Fruit fly (Drosophila melanogaster) whole organism, embryonic: ENCODE results near the gene pix.

Experiments
- Adf1 ChIP-seq: fragments of 200-800 bp; sonication (Bioruptor generic); IDR thresholded peaks from 2 replicates; pipeline ENCODE4 v1.3.6; 2022; ENCODE audit warnings: missing biosample characterization, missing genetic modification characterization
- Atf6 ChIP-seq: fragments of 200-800 bp; sonication (Bioruptor generic); IDR thresholded peaks from 2 replicates; pipeline ENCODE4 v1.3.6; 2022; ENCODE audit warnings: missing biosample characterization, missing genetic modification characterization
- Blimp-1 ChIP-seq: fragments of 200-800 bp; sonication (Bioruptor generic); optimal IDR thresholded peaks from 3 replicates; lab custom pipeline; 2018; ENCODE audit warnings: missing biosample characterization, missing genetic modification characterization, mild to moderate bottlenecking, moderate library complexity, missing genetic modification reagents
- CG10267 ChIP-seq: fragments of 200-800 bp; sonication (Bioruptor generic); optimal IDR thresholded peaks from 2 replicates; lab custom pipeline; 2018; ENCODE audit warnings: missing biosample characterization, mild to moderate bottlenecking, missing genetic modification characterization, moderate library complexity
- CG10543 ChIP-seq: fragments of 200-800 bp; sonication (Bioruptor generic); optimal IDR thresholded peaks from 3 replicates; lab custom pipeline; 2017; ENCODE audit warnings: missing biosample characterization, mild to moderate bottlenecking, missing genetic modification characterization, moderate library complexity
- CG11093 ChIP-seq: fragments of 200-800 bp; sonication (Bioruptor generic); IDR thresholded peaks from 3 replicates; pipeline ENCODE4 v1.3.6; 2022; ENCODE audit warnings: missing biosample characterization, missing genetic modification characterization
- CG14860 ChIP-seq: fragments of 200-800 bp; sonication (Bioruptor generic); IDR thresholded peaks from 3 replicates; pipeline ENCODE4 v1.3.6; 2022; ENCODE audit warnings: missing biosample characterization, missing genetic modification characterization; ENCODE audit not compliant: partially characterized antibody
- CG15479 ChIP-seq: fragments of 200-800 bp; sonication (Bioruptor generic); optimal IDR thresholded peaks from 3 replicates; lab custom pipeline; 2019; ENCODE audit warnings: missing biosample characterization, mild to moderate bottlenecking, missing genetic modification characterization, moderate library complexity
- CG17385 ChIP-seq: fragments of 200-800 bp; sonication (Bioruptor generic); optimal IDR thresholded peaks from 3 replicates; lab custom pipeline; 2018; ENCODE audit warnings: missing biosample characterization, mild to moderate bottlenecking, missing genetic modification characterization
- CG18262 ChIP-seq: fragments of 200-800 bp; optimal IDR thresholded peaks from 3 replicates; lab custom pipeline; 2019; ENCODE audit warnings: missing biosample characterization, mild to moderate bottlenecking, missing genetic modification characterization, moderate library complexity
- CG31365 ChIP-seq: fragments of 200-800 bp; sonication (Bioruptor generic); optimal IDR thresholded peaks from 2 replicates; lab custom pipeline; 2018; ENCODE audit warnings: missing biosample characterization, mild to moderate bottlenecking, missing genetic modification characterization
- CG34422 ChIP-seq: fragments of 200-800 bp; sonication (Bioruptor generic); IDR thresholded peaks from 3 replicates; pipeline ENCODE4 v1.3.6; 2022; ENCODE audit warnings: missing biosample characterization, missing genetic modification characterization
- CG4404 ChIP-seq: fragments of 200-800 bp; sonication (Bioruptor generic); IDR thresholded peaks from 2 replicates; pipeline ENCODE4 v1.3.6; 2022; ENCODE audit warnings: missing biosample characterization, missing genetic modification characterization
- CG6689 ChIP-seq: fragments of 200-800 bp; sonication (Bioruptor generic); IDR thresholded peaks from 2 replicates; pipeline ENCODE4 v1.3.6; 2022; ENCODE audit warnings: missing biosample characterization, missing genetic modification characterization
- CG7839 ChIP-seq: fragments of 200-800 bp; sonication (Bioruptor generic); optimal IDR thresholded peaks from 3 replicates; lab custom pipeline; 2018; ENCODE audit warnings: missing biosample characterization, mild to moderate bottlenecking, missing genetic modification characterization, moderate library complexity
- CkIIα-i1 ChIP-seq: fragments of 200-800 bp; sonication (Bioruptor generic); IDR thresholded peaks from 2 replicates; pipeline ENCODE4 v1.3.6; 2022; ENCODE audit warnings: missing biosample characterization, missing genetic modification characterization
- CrebB ChIP-seq: fragments of 200-800 bp; sonication (Bioruptor generic); optimal IDR thresholded peaks from 3 replicates; lab custom pipeline; 2018; ENCODE audit warnings: missing biosample characterization, mild to moderate bottlenecking, missing genetic modification characterization
- Dip2 ChIP-seq: fragments of 200-800 bp; sonication (Bioruptor generic); IDR thresholded peaks from 2 replicates; pipeline ENCODE4 v1.3.6; 2022; ENCODE audit warnings: missing biosample characterization, missing genetic modification characterization
- Drgx ChIP-seq: fragments of 200-800 bp; sonication (Bioruptor generic); IDR thresholded peaks from 2 replicates; pipeline ENCODE4 v1.3.6; 2022; ENCODE audit warnings: missing biosample characterization, missing genetic modification characterization
- Fer1 ChIP-seq: fragments of 200-800 bp; sonication (Bioruptor generic); optimal IDR thresholded peaks from 2 replicates; lab custom pipeline; 2017; ENCODE audit warnings: missing biosample characterization, mild to moderate bottlenecking, missing genetic modification characterization
- Hr51 ChIP-seq, 2 experiments: fragments of 200-800 bp; sonication (Bioruptor generic); optimal IDR thresholded peaks; 2 replicates in 1 of 2; 3 replicates in 1 of 2; lab custom pipeline; 2016 to 2018; ENCODE audit warnings: missing biosample characterization in 2 of 2, missing genetic modification characterization in 2 of 2, mild to moderate bottlenecking in 1 of 2, moderate library complexity in 1 of 2
- Max ChIP-seq: fragments of 200-800 bp; sonication (Bioruptor generic); optimal IDR thresholded peaks from 2 replicates; lab custom pipeline; 2016; ENCODE audit warnings: missing biosample characterization, mild to moderate bottlenecking, missing genetic modification characterization
- NK7.1 ChIP-seq: fragments of 200-800 bp; sonication (Bioruptor generic); optimal IDR thresholded peaks from 3 replicates; lab custom pipeline; 2016; ENCODE audit warnings: missing biosample characterization, missing genetic modification characterization
- Oli ChIP-seq: fragments of 200-800 bp; sonication (Bioruptor generic); optimal IDR thresholded peaks from 2 replicates; lab custom pipeline; 2018; ENCODE audit warnings: missing biosample characterization, mild to moderate bottlenecking, missing genetic modification characterization, moderate library complexity
- Ptx1 ChIP-seq: fragments of 200-800 bp; sonication (Bioruptor generic); IDR thresholded peaks from 2 replicates; pipeline ENCODE4 v1.3.6; 2022; ENCODE audit warnings: missing biosample characterization, missing genetic modification characterization
- Sox102F ChIP-seq: fragments of 200-800 bp; sonication (Bioruptor generic); optimal IDR thresholded peaks from 2 replicates; lab custom pipeline; 2018; ENCODE audit warnings: missing biosample characterization, mild to moderate bottlenecking, missing genetic modification characterization, moderate library complexity
- Trl ChIP-seq, 3 experiments: fragments of >200 bp in 2 of 3; fragments of 200-800 bp in 1 of 3; sonication (Bioruptor generic) in 1 of 3; optimal IDR thresholded peaks; 2 replicates in 1 of 3; 3 replicates in 2 of 3; lab custom pipeline; 2016 to 2017; ENCODE audit warnings: missing biosample characterization in 1 of 3, missing genetic modification characterization in 1 of 3
- Xrp1 ChIP-seq: fragments of 200-800 bp; sonication (Bioruptor generic); IDR thresholded peaks from 2 replicates; pipeline ENCODE4 v1.3.6; 2022; ENCODE audit warnings: missing biosample characterization, missing genetic modification characterization
- ase ChIP-seq: fragments of 200-800 bp; sonication (Bioruptor generic); IDR thresholded peaks from 3 replicates; pipeline ENCODE4 v1.3.6; 2022; ENCODE audit warnings: missing biosample characterization, missing genetic modification characterization
- ash1 ChIP-seq: fragments of 200-800 bp; sonication (Bioruptor generic); optimal IDR thresholded peaks from 2 replicates; lab custom pipeline; 2018; ENCODE audit warnings: missing biosample characterization, mild to moderate bottlenecking, missing genetic modification characterization
- ato ChIP-seq: fragments of 200-800 bp; sonication (Bioruptor generic); IDR thresholded peaks from 2 replicates; pipeline ENCODE4 v1.3.6; 2022; ENCODE audit warnings: missing biosample characterization, missing genetic modification characterization; ENCODE audit not compliant: partially characterized antibody
- az2 ChIP-seq: fragments of 200-800 bp; sonication (Bioruptor generic); optimal IDR thresholded peaks from 3 replicates; lab custom pipeline; 2016; ENCODE audit warnings: missing biosample characterization, missing genetic modification characterization
- bsh ChIP-seq, 2 experiments: fragments of 200-800 bp; sonication (Bioruptor generic); optimal IDR thresholded peaks; 2 replicates each; lab custom pipeline; 2017 to 2018; ENCODE audit warnings: mild to moderate bottlenecking in 2 of 2, missing biosample characterization in 2 of 2, missing genetic modification characterization in 2 of 2, moderate library complexity in 1 of 2
- chif ChIP-seq, 2 experiments: fragments of 200-800 bp; sonication (Bioruptor generic); optimal IDR thresholded peaks; 3 replicates each; lab custom pipeline; 2016; ENCODE audit warnings: missing biosample characterization in 2 of 2, missing genetic modification characterization in 2 of 2
- ems ChIP-seq: fragments of 200-800 bp; sonication (Bioruptor generic); optimal IDR thresholded peaks from 3 replicates; lab custom pipeline; 2016; ENCODE audit warnings: missing biosample characterization, missing genetic modification characterization
- insv ChIP-seq, 2 experiments: fragments of 200-800 bp; sonication (Bioruptor generic); optimal IDR thresholded peaks; 3 replicates each; lab custom pipeline; 2016 to 2018; ENCODE audit warnings: missing biosample characterization in 2 of 2, missing genetic modification characterization in 2 of 2
- kah ChIP-seq: fragments of 200-800 bp; sonication (Bioruptor generic); optimal IDR thresholded peaks from 2 replicates; lab custom pipeline; 2018; ENCODE audit warnings: missing biosample characterization, mild to moderate bottlenecking, missing genetic modification characterization
- nmo ChIP-seq: fragments of 200-800 bp; sonication (Bioruptor generic); optimal IDR thresholded peaks from 2 replicates; lab custom pipeline; 2018; ENCODE audit warnings: missing biosample characterization, mild to moderate bottlenecking, missing genetic modification characterization, moderate library complexity
- pan ChIP-seq, 4 experiments: fragments of >200 bp in 3 of 4; fragments of 200-800 bp in 1 of 4; sonication (Bioruptor generic) in 1 of 4; optimal IDR thresholded peaks in 3 of 4; IDR thresholded peaks in 1 of 4; 2 replicates each; pipeline versions ENCODE4 v1.3.6 to Lab custom; 2017 to 2022; ENCODE audit warnings: missing biosample characterization in 2 of 4, missing genetic modification characterization in 2 of 4, mixed read lengths in 1 of 4
- pho ChIP-seq: fragments of 200-800 bp; sonication (Bioruptor generic); optimal IDR thresholded peaks from 2 replicates; lab custom pipeline; 2016; ENCODE audit warnings: missing biosample characterization, missing genetic modification characterization
- phol ChIP-seq: fragments of 200-800 bp; sonication (Bioruptor generic); optimal IDR thresholded peaks from 3 replicates; lab custom pipeline; 2018; ENCODE audit warnings: missing biosample characterization, mild to moderate bottlenecking, missing genetic modification characterization, moderate library complexity
- psq ChIP-seq: fragments of 200-800 bp; sonication (Bioruptor generic); optimal IDR thresholded peaks from 2 replicates; lab custom pipeline; 2017; ENCODE audit warnings: missing biosample characterization, missing genetic modification characterization
- sens ChIP-seq: fragments of 200-800 bp; sonication (Bioruptor generic); peaks from one replicate; lab custom pipeline; 2016; ENCODE audit warnings: missing biosample characterization, missing genetic modification characterization
- sisA ChIP-seq: fragments of 200-800 bp; sonication (Bioruptor generic); IDR thresholded peaks from 2 replicates; pipeline ENCODE4 v1.3.6; 2022; ENCODE audit warnings: missing biosample characterization, missing genetic modification characterization
- sna ChIP-seq: fragments of 200-800 bp; sonication (Bioruptor generic); IDR thresholded peaks from 2 replicates; pipeline ENCODE4 v1.3.6; 2022; ENCODE audit warnings: missing biosample characterization, missing genetic modification characterization; ENCODE audit not compliant: partially characterized antibody
- stc ChIP-seq: fragments of 200-800 bp; sonication (Bioruptor generic); IDR thresholded peaks from 2 replicates; pipeline ENCODE4 v1.3.6; 2022; ENCODE audit warnings: missing biosample characterization, missing genetic modification characterization
- ttk ChIP-seq: fragments of 200-800 bp; sonication (Bioruptor generic); IDR thresholded peaks from 2 replicates; pipeline ENCODE4 v2.1.2; 2022; ENCODE audit warnings: missing biosample characterization, missing genetic modification characterization

The pix gene

DNA sequence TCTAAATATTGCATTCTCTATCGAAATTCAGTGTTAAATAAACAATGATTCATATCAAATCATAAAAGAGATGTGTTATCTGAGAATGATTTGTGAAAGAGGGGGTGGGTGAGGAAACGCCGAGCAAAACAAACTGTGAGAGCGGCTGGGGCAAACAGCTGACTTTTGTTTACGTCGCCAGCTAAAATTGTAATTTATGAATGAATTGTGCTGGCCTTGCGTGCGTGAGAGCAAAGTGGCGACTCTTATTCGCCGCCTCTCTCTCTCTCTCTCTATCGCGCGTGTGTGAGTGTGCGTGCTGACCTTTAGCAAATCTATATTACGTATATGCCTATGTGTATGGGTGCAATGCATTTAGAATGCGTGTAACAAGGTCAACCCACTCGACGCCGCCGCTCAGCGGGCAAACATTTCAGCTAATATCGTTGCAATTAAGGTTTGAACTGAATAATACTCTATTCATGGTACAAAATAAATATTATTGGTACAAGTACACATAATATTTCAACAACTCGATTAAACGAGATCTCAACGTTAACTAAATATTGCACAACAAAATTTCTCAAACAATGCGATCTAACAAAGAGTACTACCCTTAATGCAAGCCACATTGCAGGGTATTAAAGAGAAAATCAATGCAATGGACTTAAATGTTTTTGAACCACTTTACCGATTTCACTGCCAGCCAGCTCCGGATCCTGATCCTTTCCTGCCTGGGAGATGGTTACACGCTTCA, 4.3 kb upstream of the pix start (continued):
- TF ChIP-seq stc (GFP tag; lab: Robert Waterston, UW) (peak; percentile 15; the same call in 1 of the 2 replicates), CG34422 (peak; percentile 84; the same call in 1 of the 3 replicates), ems (GFP tag; lab: Kevin White, UChicago) (no peak), Dip2 (GFP tag; lab: Robert Waterston, UW) (no peak), psq (GFP tag; lab: Kevin White, UChicago) (peak; percentile 16), Hr51 (GFP tag; optimal IDR thresholded peaks at IDR 0.05; lab: Kevin White, UChicago) (peak in 1 of 2 experiments; percentile 26), insv (GFP tag; optimal IDR thresholded peaks at IDR 0.05; lab: Kevin White, UChicago) (no peak), ato (GFP tag; lab: Robert Waterston, UW) (no peak), Ptx1 (GFP tag; lab: Robert Waterston, UW) (peak; percentile 63), nmo (peak; percentile 22), Max (peak; percentile 13), bsh (GFP tag; optimal IDR thresholded peaks at IDR 0.05; lab: Kevin White, UChicago) (peak in 1 of 2 experiments; percentile 47), CG10267 (tag; lab: Kevin White, UChicago) (peak; percentile 9), NK7.1 (GFP tag; lab: Kevin White, UChicago) (no peak), Oli (peak; percentile 17), CG15479 (peak; percentile 85), CG14860 (0 out of 3 replicates have a peak, but pooled peaks have one; percentile 36), CkIIα-i1 (GFP tag; lab: Robert Waterston, UW) (no peak), Sox102F (GFP tag; lab: Kevin White, UChicago) (peak; percentile 70), Drgx (peak; percentile 73), Fer1 (GFP tag; lab: Kevin White, UChicago) (peak; percentile 39), Trl (optimal IDR thresholded peaks at IDR 0.05; lab: Kevin White, UChicago) (peak; percentile 83 to 89), Trl (GFP tag; optimal IDR thresholded peaks at IDR 0.05; lab: Kevin White, UChicago) (no peak), CG17385 (GFP tag; lab: Kevin White, UChicago) (no peak), Adf1 (GFP tag; lab: Robert Waterston, UW) (peak; percentile 11; the same call in 1 of the 2 replicates), CG7839 (tag; lab: Kevin White, UChicago) (peak; percentile 38), ase (GFP tag; lab: Robert Waterston, UW) (peak; percentile 30; the same call in 1 of the 3 replicates), sisA (GFP tag; lab: Robert Waterston, UW) (peak; percentile 33; the same call in 1 of the 2 replicates), ash1 (GFP tag; lab: Kevin White, UChicago) (no peak), CG31365 (tag; lab: Kevin White, UChicago) (no peak), phol (tag; lab: Kevin White, UChicago) (peak; percentile 7), CG6689 (GFP tag; lab: Robert Waterston, UW) (peak; percentile 48), pan (optimal IDR thresholded peaks at IDR 0.05; lab: Kevin White, UChicago) (no peak), pan (GFP tag; optimal IDR thresholded peaks at IDR 0.05 in 1 of 2, IDR thresholded peaks at IDR 0.05 in 1 of 2) (peak in 1 of 2 experiments; percentile 26), pho (GFP tag; lab: Kevin White, UChicago) (no peak), CG18262 (tag; lab: Kevin White, UChicago) (peak; percentile 14), kah (peak; percentile 42), sens (GFP tag; lab: Kevin White, UChicago) (peak; percentile 85), sna (GFP tag; lab: Robert Waterston, UW) (0 out of 2 replicates have a peak, but pooled peaks have one; percentile 51), CG11093 (GFP tag; lab: Robert Waterston, UW) (0 out of 3 replicates have a peak, but pooled peaks have one; percentile 14), Blimp-1 (peak; percentile 21), CG4404 (GFP tag; lab: Robert Waterston, UW) (0 out of 2 replicates have a peak, but pooled peaks have one; percentile 16), Atf6 (GFP tag; lab: Robert Waterston, UW) (0 out of 2 replicates have a peak, but pooled peaks have one; percentile 18), CrebB (tag; lab: Kevin White, UChicago) (peak; percentile 32), chif (GFP tag; optimal IDR thresholded peaks at IDR 0.05; lab: Kevin White, UChicago) (peak in 1 of 2 experiments; percentile 21), Xrp1 (GFP tag; lab: Robert Waterston, UW) (0 out of 2 replicates have a peak, but pooled peaks have one; percentile 21), ttk (GFP tag; lab: Robert Waterston, UW) (peak; percentile 51), CG10543 (GFP tag; lab: Kevin White, UChicago) (peak; percentile 22), az2 (GFP tag; lab: Kevin White, UChicago) (peak; percentile 40)
